Worm (Caenorhabditis elegans) whole organism, L3 larva: ENCODE data around the gene nlp-6.

ENCODE experiments used
- ceh-82 ChIP-seq: fragments of 150-350 bp; optimal IDR thresholded peaks from 2 replicates; lab custom pipeline; 2014; ENCODE audit warnings: missing biosample characterization, missing genetic modification characterization
- egl-5 ChIP-seq: fragments of 150-350 bp; optimal IDR thresholded peaks from 2 replicates; lab custom pipeline; 2017; ENCODE audit warnings: missing biosample characterization, missing genetic modification reagents, missing genetic modification characterization, inconsistent platforms
- elt-3 ChIP-seq, 3 experiments: fragments of 150-350 bp in 1 of 3; sonication (generic microtip) in 2 of 3; optimal IDR thresholded peaks; 2 replicates in 2 of 3; 4 replicates in 1 of 3; lab custom pipeline; 2014 to 2017; ENCODE audit warnings: missing biosample characterization in 3 of 3, missing genetic modification characterization in 3 of 3
- eor-1 ChIP-seq, 2 experiments: fragments of 150-350 bp; optimal IDR thresholded peaks; 2 replicates each; lab custom pipeline; 2014 to 2018; ENCODE audit warnings: missing biosample characterization in 2 of 2, missing genetic modification characterization in 2 of 2
- fkh-10 ChIP-seq: sonication (generic microtip); optimal IDR thresholded peaks from 2 replicates; lab custom pipeline; 2017; ENCODE audit warnings: missing biosample characterization, missing genetic modification reagents, missing genetic modification characterization
- jun-1 ChIP-seq: fragments of 150-350 bp; optimal IDR thresholded peaks from 2 replicates; lab custom pipeline; 2014; ENCODE audit warnings: missing biosample characterization, missing genetic modification reagents, missing genetic modification characterization
- lin-39 ChIP-seq: fragments of 150-350 bp; optimal IDR thresholded peaks from 2 replicates; lab custom pipeline; 2018; ENCODE audit warnings: missing biosample characterization, missing genetic modification reagents, missing genetic modification characterization
- nhr-11 ChIP-seq: fragments of 150-350 bp; optimal IDR thresholded peaks from 2 replicates; lab custom pipeline; 2014; ENCODE audit warnings: missing biosample characterization, missing genetic modification characterization
- nhr-23 ChIP-seq: fragments of 150-350 bp; optimal IDR thresholded peaks from 2 replicates; lab custom pipeline; 2014; ENCODE audit warnings: missing biosample characterization, missing genetic modification reagents, missing genetic modification characterization
- nhr-28 ChIP-seq: fragments of 150-350 bp; optimal IDR thresholded peaks from 2 replicates; lab custom pipeline; 2014; ENCODE audit warnings: missing biosample characterization, missing genetic modification characterization
- unc-62 ChIP-seq: fragments of 150-350 bp; sonication (generic microtip); optimal IDR thresholded peaks from 4 replicates; lab custom pipeline; 2014; ENCODE audit warnings: missing biosample characterization, missing genetic modification reagents, missing genetic modification characterization
- zag-1 ChIP-seq: fragments of 150-350 bp; optimal IDR thresholded peaks from 2 replicates; lab custom pipeline; 2014; ENCODE audit warnings: missing biosample characterization, missing genetic modification characterization

DNA sequence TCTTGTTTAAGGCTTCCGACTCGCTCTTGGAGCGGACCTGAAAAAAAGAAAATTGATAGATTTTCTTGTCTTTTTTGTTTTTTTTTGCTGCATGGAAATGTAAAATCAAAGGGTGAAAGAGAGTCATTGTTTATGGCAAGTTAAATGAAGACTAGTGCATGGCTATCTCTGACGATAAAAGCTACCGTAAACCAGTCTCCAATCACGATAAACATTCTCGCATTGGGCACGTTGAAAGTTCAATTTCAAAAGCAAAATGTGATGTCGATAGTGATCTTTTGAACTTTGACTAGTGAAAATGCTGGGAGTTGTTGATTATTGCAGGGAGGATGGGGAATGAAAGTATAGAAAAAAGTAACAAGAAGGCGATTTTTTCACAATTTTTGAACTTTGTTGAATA, 35.6 kb upstream of the nlp-6 start:
- TF ChIP-seq fkh-10 (no peak), elt-3 (tag; optimal IDR thresholded peaks at IDR 0.05; lab: Kevin White, UChicago) (no peak), zag-1 (tag; lab: Kevin White, UChicago) (no peak), nhr-11 (tag; lab: Kevin White, UChicago) (no peak), eor-1 (tag; optimal IDR thresholded peaks at IDR 0.05; lab: Kevin White, UChicago) (no peak), unc-62 (GFP tag; lab: Kevin White, UChicago) (no peak), lin-39 (no peak), jun-1 (tag; lab: Kevin White, UChicago) (no peak), nhr-23 (no peak), egl-5 (tag; lab: Kevin White, UChicago) (no peak), nhr-28 (tag; lab: Kevin White, UChicago) (no peak), ceh-82 (tag; lab: Kevin White, UChicago) (no peak)
